Worm (Caenorhabditis elegans): Measurements from ENCODE around the gene frm-2.

The frm-2 gene

DNA sequence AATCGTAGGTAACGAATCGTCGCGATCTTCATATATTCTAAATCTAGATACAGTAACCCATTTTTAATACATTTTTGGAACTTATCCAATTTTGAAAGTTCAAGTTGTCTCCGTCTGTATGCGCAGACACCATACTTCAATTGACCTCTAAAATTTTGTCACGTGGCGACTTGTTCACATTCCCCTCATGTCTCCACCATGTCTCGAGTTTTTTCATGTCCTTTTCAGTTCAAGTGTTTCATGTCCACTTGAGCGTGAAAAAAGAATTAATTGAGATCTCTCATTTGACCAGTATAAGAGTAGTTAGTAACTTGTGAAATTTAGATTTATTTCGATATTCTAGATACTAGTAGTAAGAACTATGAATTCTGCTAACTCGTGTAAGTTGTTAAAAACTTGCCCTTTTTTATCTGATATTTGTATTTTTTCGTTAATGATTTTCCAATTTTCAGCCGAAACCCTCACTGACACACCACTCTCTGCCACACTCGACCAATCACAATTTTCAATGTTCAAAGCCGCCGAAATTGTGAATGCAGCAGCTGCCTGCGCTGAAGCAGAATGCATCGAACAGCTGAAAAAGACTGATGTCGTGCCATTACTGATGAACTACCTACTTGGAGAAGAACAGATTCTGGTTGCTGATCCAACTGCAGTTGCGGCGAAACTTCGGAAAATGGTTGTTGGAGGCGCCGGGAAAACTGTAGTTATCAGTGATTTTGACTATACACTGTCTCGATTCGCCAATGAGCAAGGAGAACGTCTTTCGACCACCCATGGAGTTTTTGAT is 30.1 kb downstream of the frm-2 start:
- no peak for TF ChIP-seq ztf-4 (tag; optimal IDR thresholded peaks at IDR 0.05)
- TF ChIP-seq nfya-1 (tag; optimal IDR thresholded peaks at IDR 0.05; ENCODE audit: insufficient read depth) = peak; percentile 13
- no peak for TF ChIP-seq egl-27 (tag; optimal IDR thresholded peaks at IDR 0.05)
- TF ChIP-seq nhr-25 (tag; optimal IDR thresholded peaks at IDR 0.05) = peak; percentile 87
- TF ChIP-seq mdl-1 (tag; optimal IDR thresholded peaks at IDR 0.05) = peak; percentile 22
- TF ChIP-seq elt-3 (tag; optimal IDR thresholded peaks at IDR 0.05) = no peak
- no peak for TF ChIP-seq tbx-2 (tag; optimal IDR thresholded peaks at IDR 0.05)
- peak; percentile 27 for TF ChIP-seq nhr-23 (tag; optimal IDR thresholded peaks at IDR 0.05)
- TF ChIP-seq pha-4 (tag; optimal IDR thresholded peaks at IDR 0.05) = no peak
- peak; percentile 58 for TF ChIP-seq ama-1 (optimal IDR thresholded peaks at IDR 0.05)

DNA sequence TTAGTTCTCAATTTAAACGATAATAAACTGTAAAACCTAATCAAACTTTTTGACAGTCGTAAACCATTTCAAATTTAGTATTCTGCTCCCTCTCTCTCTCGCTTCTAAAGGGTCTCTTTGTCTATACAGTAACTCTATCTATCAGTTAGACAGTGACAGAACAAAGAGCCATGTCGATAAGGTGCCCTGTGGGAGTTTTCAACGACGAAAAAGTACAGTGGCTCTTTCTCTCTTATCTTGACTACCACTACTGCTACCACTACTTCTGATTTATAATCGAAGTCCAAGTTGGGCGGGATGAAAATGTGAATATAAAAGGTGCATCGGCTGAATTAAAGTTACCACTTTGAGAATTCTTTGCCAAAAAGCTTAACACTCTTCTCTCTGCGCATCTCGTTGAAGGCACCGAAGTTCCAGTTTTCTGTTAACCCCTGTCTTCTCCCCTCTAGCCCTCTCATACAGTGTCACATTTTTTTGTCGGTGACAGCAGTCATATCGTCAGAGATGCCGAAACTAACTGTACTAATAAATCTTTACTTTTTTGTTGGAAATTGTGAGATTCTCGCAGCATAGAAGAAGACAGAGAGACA is 31.1 kb downstream of the frm-2 start:
- TF ChIP-seq ama-1 (optimal IDR thresholded peaks at IDR 0.05) = peak; percentile 44
- TF ChIP-seq aly-2 (tag; optimal IDR thresholded peaks at IDR 0.05) = no peak
- TF ChIP-seq nhr-43 (tag; optimal IDR thresholded peaks at IDR 0.05; ENCODE audit: poor library complexity, severe bottlenecking) = peak; percentile 27
- TF ChIP-seq elt-2 (tag; optimal IDR thresholded peaks at IDR 0.05) = peak; percentile 75
- peak; percentile 42 for TF ChIP-seq pqm-1 (tag; optimal IDR thresholded peaks at IDR 0.05)
- TF ChIP-seq R02D3.7 (tag; optimal IDR thresholded peaks at IDR 0.05) = no peak
- TF ChIP-seq nfya-1 (tag; optimal IDR thresholded peaks at IDR 0.05; ENCODE audit: insufficient read depth) = peak; percentile 5
- peak; percentile 17 for TF ChIP-seq nhr-25 (tag; optimal IDR thresholded peaks at IDR 0.05)

ce11 chrIII:5949817-5950216 is 32.1 kb downstream of the frm-2 start:
- TF ChIP-seq snpc-4 (tag; optimal IDR thresholded peaks at IDR 0.05) (peak; percentile 15), ztf-11 (tag; optimal IDR thresholded peaks at IDR 0.05) (no peak), pha-4 (tag; optimal IDR thresholded peaks at IDR 0.05) (no peak), nhr-76 (tag; optimal IDR thresholded peaks at IDR 0.05) (no peak), nhr-11 (tag; optimal IDR thresholded peaks at IDR 0.05) (no peak), nfya-1 (tag; optimal IDR thresholded peaks at IDR 0.05; ENCODE audit: insufficient read depth) (peak; percentile 67), nhr-77 (tag; optimal IDR thresholded peaks at IDR 0.05) (no peak), eor-1 (tag; optimal IDR thresholded peaks at IDR 0.05) (no peak), egl-5 (tag; optimal IDR thresholded peaks at IDR 0.05) (no peak), unc-39 (tag; optimal IDR thresholded peaks at IDR 0.05) (no peak), hmg-11 (tag; optimal IDR thresholded peaks at IDR 0.05) (peak; percentile 21), mml-1 (tag; optimal IDR thresholded peaks at IDR 0.05) (no peak), nhr-12 (tag; optimal IDR thresholded peaks at IDR 0.05) (no peak), pqm-1 (tag; optimal IDR thresholded peaks at IDR 0.05) (no peak), zag-1 (tag; optimal IDR thresholded peaks at IDR 0.05) (no peak), ceh-9 (tag; optimal IDR thresholded peaks at IDR 0.05) (no peak), fos-1 (tag; optimal IDR thresholded peaks at IDR 0.05) (no peak), elt-3 (tag; optimal IDR thresholded peaks at IDR 0.05) (no peak), tbx-2 (tag; optimal IDR thresholded peaks at IDR 0.05) (no peak), lin-15B (tag; optimal IDR thresholded peaks at IDR 0.05) (no peak), unc-62 (GFP tag; optimal IDR thresholded peaks at IDR 0.05) (no peak), ceh-16 (tag; optimal IDR thresholded peaks at IDR 0.05) (no peak), aly-2 (tag; optimal IDR thresholded peaks at IDR 0.05) (no peak), ceh-28 (tag; optimal IDR thresholded peaks at IDR 0.05) (no peak), nhr-25 (tag; optimal IDR thresholded peaks at IDR 0.05) (no peak), lin-39 (tag; optimal IDR thresholded peaks at IDR 0.05) (peak; percentile 54), lsy-12 (tag; optimal IDR thresholded peaks at IDR 0.05) (no peak), daf-12 (tag; optimal IDR thresholded peaks at IDR 0.05) (no peak), fkh-10 (GFP tag; optimal IDR thresholded peaks at IDR 0.05) (peak; percentile 49), fkh-2 (tag; optimal IDR thresholded peaks at IDR 0.05) (no peak), nhr-237 (tag; optimal IDR thresholded peaks at IDR 0.05) (no peak), ceh-82 (tag; optimal IDR thresholded peaks at IDR 0.05) (no peak), ama-1 (optimal IDR thresholded peaks at IDR 0.05) (no peak), egl-27 (tag; optimal IDR thresholded peaks at IDR 0.05) (no peak), R02D3.7 (tag; optimal IDR thresholded peaks at IDR 0.05) (no peak), ZK546.5 (tag; optimal IDR thresholded peaks at IDR 0.05) (no peak), nhr-67 (tag; optimal IDR thresholded peaks at IDR 0.05) (no peak), ztf-4 (tag; optimal IDR thresholded peaks at IDR 0.05) (no peak)
